Fruit fly (Drosophila melanogaster): ENCODE results near the gene CG13738.

Gene CG13738

dm6 chr3L:14004041-14004407 lies 30.7 kb upstream of the CG13738 start (continued):
- TF ChIP-seq Dad (GFP tag; optimal IDR thresholded peaks at IDR 0.05) (no peak), H15 (GFP tag; IDR thresholded peaks at IDR 0.05) (no peak), crp (GFP tag; optimal IDR thresholded peaks at IDR 0.05) (no peak), ewg (GFP tag; optimal IDR thresholded peaks at IDR 0.05) (peak; percentile 99), kay (GFP tag; optimal IDR thresholded peaks at IDR 0.05) (no peak), Antp (GFP tag; optimal IDR thresholded peaks at IDR 0.05) (no peak), CG12219 (GFP tag; optimal IDR thresholded peaks at IDR 0.05) (no peak), zfh2 (GFP tag; optimal IDR thresholded peaks at IDR 0.05) (no peak), gfzf (GFP tag; optimal IDR thresholded peaks at IDR 0.05) (peak; percentile 2), Drgx (GFP tag; IDR thresholded peaks at IDR 0.05) (peak; percentile 37; the same call in 1 of the 2 replicates), Xrp1 (GFP tag; IDR thresholded peaks at IDR 0.05) (no peak), Bdp1 (GFP tag; optimal IDR thresholded peaks at IDR 0.05) (peak; percentile 30), shn (GFP tag; optimal IDR thresholded peaks at IDR 0.05) (no peak), D19B (GFP tag; optimal IDR thresholded peaks at IDR 0.05) (no peak), Jarid2 (GFP tag; optimal IDR thresholded peaks at IDR 0.05) (no peak), Lim3 (GFP tag; IDR thresholded peaks at IDR 0.05) (no peak), gcm (GFP tag; optimal IDR thresholded peaks at IDR 0.05) (no peak), prd (optimal IDR thresholded peaks at IDR 0.05) (no peak), prd (GFP tag; IDR thresholded peaks at IDR 0.05) (no peak), Dbx (GFP tag; IDR thresholded peaks at IDR 0.05) (peak; percentile 61; the same call in 2 of the 3 replicates), Vsx1 (GFP tag; optimal IDR thresholded peaks at IDR 0.05) (no peak), CG12104 (GFP tag; optimal IDR thresholded peaks at IDR 0.05) (no peak), MESR4 (GFP tag; optimal IDR thresholded peaks at IDR 0.05) (peak; percentile 37), Awh (GFP tag; IDR thresholded peaks at IDR 0.05) (no peak), CG10267 (tag; optimal IDR thresholded peaks at IDR 0.05) (peak; percentile 2), hb (GFP tag; IDR thresholded peaks at IDR 0.05; ENCODE audit: partially characterized antibody) (no peak), CG10979 (tag; optimal IDR thresholded peaks at IDR 0.05) (no peak), ham (GFP tag; IDR thresholded peaks at IDR 0.05) (no peak), NC2α (GFP tag; optimal IDR thresholded peaks at IDR 0.05) (no peak), CG4617 (GFP tag; optimal IDR thresholded peaks at IDR 0.05; ENCODE audit: borderline replicate concordance) (peak; percentile 56), CG34376 (GFP tag; optimal IDR thresholded peaks at IDR 0.05) (peak; percentile 60), yki (optimal IDR thresholded peaks at IDR 0.05) (no peak), CG8281 (tag; optimal IDR thresholded peaks at IDR 0.05) (no peak), Spps (tag; optimal IDR thresholded peaks at IDR 0.05) (no peak), cg (GFP tag; optimal IDR thresholded peaks at IDR 0.05) (peak; percentile 91), en (GFP tag; optimal IDR thresholded peaks at IDR 0.05) (no peak), D19A (tag; optimal IDR thresholded peaks at IDR 0.05) (no peak), pb (GFP tag; optimal IDR thresholded peaks at IDR 0.05) (no peak), Sry-δ (GFP tag; optimal IDR thresholded peaks at IDR 0.05) (peak; percentile 17), nom (GFP tag; optimal IDR thresholded peaks at IDR 0.05) (peak; percentile 42), Aef1 (GFP tag; IDR thresholded peaks at IDR 0.05) (no peak), zen2 (GFP tag; IDR thresholded peaks at IDR 0.05; ENCODE audit: partially characterized antibody) (no peak), CG2199 (GFP tag; IDR thresholded peaks at IDR 0.05) (peak; percentile 64; the same call in 2 of the 3 replicates), CG18476 (GFP tag; optimal IDR thresholded peaks at IDR 0.05) (no peak), CG8765 (GFP tag; IDR thresholded peaks at IDR 0.05) (no peak), HmgD (GFP tag; optimal IDR thresholded peaks at IDR 0.05) (no peak), gce (GFP tag; IDR thresholded peaks at IDR 0.05) (0 out of 3 replicates have a peak, but pooled peaks have one; percentile 26), CG17385 (GFP tag; optimal IDR thresholded peaks at IDR 0.05) (peak; percentile 64), dysf (GFP tag; IDR thresholded peaks at IDR 0.05) (peak; percentile 5; the same call in 1 of the 3 replicates), Dip2 (GFP tag; IDR thresholded peaks at IDR 0.05) (no peak), CG7372 (GFP tag; IDR thresholded peaks at IDR 0.05) (no peak), Opbp (GFP tag; IDR thresholded peaks at IDR 0.05; ENCODE audit: partially characterized antibody) (peak; percentile 100)

Data from whole organism, embryonic.